Fruit fly (Drosophila melanogaster) whole organism, prepupa: Measurements from ENCODE around the gene CG4982.

Experiments used
- CG32006 ChIP-seq: fragments of 200-800 bp; sonication (Bioruptor generic); optimal IDR thresholded peaks from 3 replicates; lab custom pipeline; 2017; ENCODE audit warnings: missing biosample characterization, mild to moderate bottlenecking, missing genetic modification characterization
- Eip75B ChIP-seq: fragments of 200-800 bp; sonication (Bioruptor generic); optimal IDR thresholded peaks from 3 replicates; lab custom pipeline; 2016; ENCODE audit warnings: missing biosample characterization, missing genetic modification characterization

DNA sequence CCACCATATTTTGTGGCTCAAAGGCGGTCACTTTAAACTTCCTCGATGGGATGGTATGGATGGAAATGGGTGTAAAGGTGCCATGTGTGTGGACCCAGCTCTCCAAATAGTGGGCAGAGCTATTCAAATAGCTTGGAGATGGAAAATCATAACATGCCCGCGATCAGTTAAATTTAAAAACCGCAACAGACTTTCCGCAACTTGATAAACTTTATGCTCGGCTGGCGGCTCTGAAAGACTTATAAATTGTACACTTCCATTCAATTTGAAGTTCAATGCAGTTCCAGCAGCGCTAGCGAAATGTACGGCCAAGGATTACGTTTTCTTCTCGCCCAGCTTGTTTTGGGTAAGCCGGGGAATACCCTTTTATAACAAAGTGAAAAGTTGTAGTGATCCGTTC is 44.8 kb downstream of the CG4982 start, which contains the start of gene CG33257:
- TF ChIP-seq Eip75B (GFP tag; lab: Kevin White, UChicago) (no peak), CG32006 (GFP tag; lab: Kevin White, UChicago) (no peak)
